Worm (Caenorhabditis elegans) whole organism, early embryonic: ENCODE measurements around the gene tost-1.

Source experiments
- B0310.2 ChIP-seq: sonication (generic microtip); optimal IDR thresholded peaks from 2 replicates; lab custom pipeline; 2016; ENCODE audit warnings: mild to moderate bottlenecking, missing genetic modification characterization, missing compliant biosample characterization
- ama-1 ChIP-seq: fragments of 150-350 bp; optimal IDR thresholded peaks from 2 replicates; lab custom pipeline; 2014
- ceh-36 ChIP-seq: sonication (generic microtip); optimal IDR thresholded peaks from 2 replicates; lab custom pipeline; 2016; ENCODE audit warnings: missing genetic modification characterization, inconsistent platforms, missing compliant biosample characterization
- ets-7 ChIP-seq: sonication (generic microtip); optimal IDR thresholded peaks from 2 replicates; lab custom pipeline; 2016; ENCODE audit warnings: missing genotype, missing genetic modification characterization, missing compliant biosample characterization
- hmbx-1 ChIP-seq: sonication (generic microtip); optimal IDR thresholded peaks from 2 replicates; lab custom pipeline; 2016; ENCODE audit warnings: mild to moderate bottlenecking, missing genetic modification characterization, missing compliant biosample characterization
- hmg-4 ChIP-seq: fragments of 200-800 bp; sonication (Bioruptor generic); optimal IDR thresholded peaks from 2 replicates; lab custom pipeline; 2018; ENCODE audit warnings: mild to moderate bottlenecking, missing genetic modification characterization, missing compliant biosample characterization
- tbx-11 ChIP-seq: fragments of 200-800 bp; sonication (Bioruptor generic); IDR thresholded peaks from 2 replicates; pipeline ENCODE4 v1.3.6; 2022; ENCODE audit warnings: missing genetic modification characterization, missing compliant biosample characterization
- tra-4 ChIP-seq: sonication (generic microtip); optimal IDR thresholded peaks from 2 replicates; lab custom pipeline; 2017; ENCODE audit warnings: missing genetic modification characterization, missing compliant biosample characterization

DNA sequence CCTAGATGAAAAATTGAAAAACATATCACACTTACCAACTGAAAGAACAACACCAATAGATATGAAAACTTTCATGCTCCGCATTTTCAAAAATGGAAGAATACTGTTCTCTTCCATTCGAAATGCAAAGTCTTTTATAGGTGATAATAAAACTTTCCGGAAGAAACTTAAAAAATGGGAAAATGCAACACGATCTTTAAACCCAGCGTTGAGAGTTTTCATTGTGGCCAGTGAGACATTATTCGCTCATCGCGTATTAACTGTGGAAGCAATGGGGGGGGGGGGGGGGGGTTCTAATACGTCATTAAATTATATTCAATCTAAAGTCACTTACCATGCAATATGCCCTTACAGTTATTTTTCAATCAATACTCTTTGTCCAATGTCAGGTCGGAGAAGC is 33.8 kb downstream of the tost-1 start, which contains the start of the genes clec-157 and fkh-5:
- TF ChIP-seq tbx-11 (GFP tag; lab: Robert Waterston, UW), result no peak
- TF ChIP-seq ama-1 (lab: Kevin White, UChicago), result no peak
- no peak for TF ChIP-seq tra-4 (tag; lab: Kevin White, UChicago)
- TF ChIP-seq ceh-36 (tag; lab: Kevin White, UChicago), result no peak
- no peak for TF ChIP-seq ets-7
- TF ChIP-seq B0310.2 (tag; lab: Kevin White, UChicago), result no peak
- TF ChIP-seq hmg-4 (GFP tag; lab: Kevin White, UChicago), result no peak
- no peak for TF ChIP-seq hmbx-1 (tag; lab: Kevin White, UChicago)
